Worm (Caenorhabditis elegans) whole organism, young adult: ENCODE data around the gene C09B9.4.
A peak's percentile ranks its signal among the peaks of the same experiment; 100 is the strongest.

ENCODE experiments used
- B0035.1 ChIP-seq: sonication (generic microtip); optimal IDR thresholded peaks from 2 replicates; lab custom pipeline; 2016; ENCODE audit warnings: missing genetic modification characterization, mild to moderate bottlenecking, missing compliant biosample characterization, missing genotype, missing genetic modification reagents
- B0336.3 ChIP-seq: fragments of 200-800 bp; sonication (Bioruptor generic); IDR thresholded peaks from 2 replicates; pipeline ENCODE4 v1.3.6; 2022; ENCODE audit warnings: missing genetic modification characterization, missing compliant biosample characterization
- D2030.7 ChIP-seq: fragments of 200-800 bp; sonication (Bioruptor generic); IDR thresholded peaks from 2 replicates; pipeline ENCODE4 v1.3.6; 2022; ENCODE audit warnings: missing genetic modification reagents, missing genetic modification characterization, missing compliant biosample characterization
- F22D6.2 ChIP-seq: sonication (generic microtip); optimal IDR thresholded peaks from 2 replicates; lab custom pipeline; 2016; ENCODE audit warnings: mild to moderate bottlenecking, missing genetic modification characterization, missing compliant biosample characterization
- F33H1.4 ChIP-seq: fragments of 200-800 bp; sonication (Bioruptor generic); IDR thresholded peaks from 2 replicates; pipeline ENCODE4 v1.3.6; 2022; ENCODE audit warnings: missing genetic modification reagents, missing genetic modification characterization, missing compliant biosample characterization
- F39B2.1 ChIP-seq: fragments of 200-800 bp; sonication (Bioruptor generic); IDR thresholded peaks from 2 replicates; pipeline ENCODE4 v1.3.6; 2022; ENCODE audit warnings: missing genetic modification reagents, missing genetic modification characterization, missing compliant biosample characterization
- Y53F4B.3 ChIP-seq: fragments of 200-800 bp; sonication (Bioruptor generic); IDR thresholded peaks from 2 replicates; pipeline ENCODE4 v1.3.6; 2022; ENCODE audit warnings: missing genetic modification reagents, missing genetic modification characterization, missing compliant biosample characterization
- Y56A3A.18 ChIP-seq: fragments of 200-800 bp; sonication (Bioruptor generic); IDR thresholded peaks from 2 replicates; pipeline ENCODE4 v1.3.6; 2022; ENCODE audit warnings: missing genetic modification reagents, missing genetic modification characterization, missing compliant biosample characterization
- Y67H2A.10 ChIP-seq: fragments of 200-800 bp; sonication (Bioruptor generic); conservative IDR thresholded peaks from 2 replicates; pipeline ENCODE4 v1.3.6; 2022; ENCODE audit warnings: missing genetic modification reagents, missing genetic modification characterization, missing compliant biosample characterization
- ZK185.1 ChIP-seq: sonication (generic microtip); optimal IDR thresholded peaks from 2 replicates; lab custom pipeline; 2016; ENCODE audit warnings: mild to moderate bottlenecking, missing genetic modification characterization, missing compliant biosample characterization; ENCODE audit not compliant: poor library complexity, severe bottlenecking
- akir-1 ChIP-seq: fragments of 200-800 bp; sonication (Bioruptor generic); optimal IDR thresholded peaks from 2 replicates; lab custom pipeline; 2018; ENCODE audit warnings: mild to moderate bottlenecking, missing genetic modification characterization, moderate library complexity, missing compliant biosample characterization
- cebp-2 ChIP-seq: fragments of 200-800 bp; sonication (Bioruptor generic); IDR thresholded peaks from 2 replicates; pipeline ENCODE4 v1.3.6; 2022; ENCODE audit warnings: missing genetic modification characterization, missing compliant biosample characterization
- die-1 ChIP-seq: sonication (generic microtip); optimal IDR thresholded peaks from 2 replicates; lab custom pipeline; 2016; ENCODE audit warnings: missing genotype, mild to moderate bottlenecking, missing genetic modification characterization, missing compliant biosample characterization
- egrh-3 ChIP-seq: fragments of 200-800 bp; sonication (Bioruptor generic); IDR thresholded peaks from 2 replicates; pipeline ENCODE4 v1.3.6; 2022; ENCODE audit warnings: missing genetic modification reagents, missing genetic modification characterization, missing compliant biosample characterization
- ekl-4 ChIP-seq: fragments of 200-800 bp; sonication (Bioruptor generic); IDR thresholded peaks from 2 replicates; pipeline ENCODE4 v1.3.6; 2022; ENCODE audit warnings: missing genetic modification reagents, missing genetic modification characterization, missing compliant biosample characterization
- fkh-3 ChIP-seq: sonication (generic microtip); optimal IDR thresholded peaks from 2 replicates; lab custom pipeline; 2016; ENCODE audit warnings: mild to moderate bottlenecking, missing genetic modification characterization, missing compliant biosample characterization
- gei-17 ChIP-seq: fragments of 200-800 bp; sonication (Bioruptor generic); optimal IDR thresholded peaks from 2 replicates; lab custom pipeline; 2018; ENCODE audit warnings: mild to moderate bottlenecking, missing genetic modification characterization, missing compliant biosample characterization
- hlh-12 ChIP-seq: sonication (generic microtip); optimal IDR thresholded peaks from 2 replicates; lab custom pipeline; 2016; ENCODE audit warnings: missing genetic modification characterization, missing compliant biosample characterization
- let-526 ChIP-seq: fragments of 200-800 bp; sonication (Bioruptor generic); IDR thresholded peaks from 2 replicates; pipeline ENCODE4 v1.3.6; 2022; ENCODE audit warnings: missing genetic modification reagents, missing genetic modification characterization, missing compliant biosample characterization
- lin-40 ChIP-seq: sonication (generic microtip); optimal IDR thresholded peaks from 2 replicates; lab custom pipeline; 2016; ENCODE audit warnings: missing genetic modification characterization, mild to moderate bottlenecking, missing compliant biosample characterization, missing genotype, missing genetic modification reagents
- madf-6 ChIP-seq: fragments of 200-800 bp; sonication (Bioruptor generic); IDR thresholded peaks from 2 replicates; pipeline ENCODE4 v1.3.6; 2022; ENCODE audit warnings: missing genetic modification reagents, missing genetic modification characterization, missing compliant biosample characterization
- madf-8 ChIP-seq: fragments of 200-800 bp; sonication (Bioruptor generic); conservative IDR thresholded peaks from 2 replicates; pipeline ENCODE4 v1.3.6; 2022; ENCODE audit warnings: missing genetic modification reagents, missing genetic modification characterization, missing compliant biosample characterization
- mcd-1 ChIP-seq: fragments of 200-800 bp; sonication (Bioruptor generic); IDR thresholded peaks from 2 replicates; pipeline ENCODE4 v1.3.6; 2022; ENCODE audit warnings: missing genetic modification reagents, missing genetic modification characterization, missing compliant biosample characterization
- mel-28 ChIP-seq: sonication (generic microtip); optimal IDR thresholded peaks from 2 replicates; lab custom pipeline; 2016; ENCODE audit warnings: borderline replicate concordance, mild to moderate bottlenecking, missing genetic modification characterization, missing compliant biosample characterization
- nfya-1 ChIP-seq: sonication (generic microtip); optimal IDR thresholded peaks from 2 replicates; lab custom pipeline; 2017; ENCODE audit warnings: antibody characterized with exemption, missing compliant biosample characterization, missing genetic modification characterization, borderline replicate concordance; ENCODE audit not compliant: insufficient read depth
- nfyb-1 ChIP-seq: fragments of 200-800 bp; sonication (Bioruptor generic); IDR thresholded peaks from 2 replicates; pipeline ENCODE4 v1.3.6; 2022; ENCODE audit warnings: missing genetic modification reagents, missing genetic modification characterization, missing compliant biosample characterization
- nhr-120 ChIP-seq: fragments of 200-800 bp; sonication (Bioruptor generic); IDR thresholded peaks from 2 replicates; pipeline ENCODE4 v1.3.6; 2022; ENCODE audit warnings: missing genetic modification characterization, missing compliant biosample characterization
- nhr-90 ChIP-seq: sonication (generic microtip); optimal IDR thresholded peaks from 2 replicates; lab custom pipeline; 2016; ENCODE audit warnings: missing genotype, mild to moderate bottlenecking, missing genetic modification characterization, missing compliant biosample characterization
- pha-4 ChIP-seq: fragments of 150-350 bp; sonication (generic microtip); optimal IDR thresholded peaks from 2 replicates; lab custom pipeline; 2014; ENCODE audit warnings: missing biosample characterization, missing genetic modification reagents, missing genetic modification characterization
- rec-8 ChIP-seq, 2 experiments: sonication (generic microtip); optimal IDR thresholded peaks; 2 replicates each; lab custom pipeline; 2016; ENCODE audit warnings: mild to moderate bottlenecking in 2 of 2, missing genetic modification characterization in 2 of 2, missing genetic modification reagents in 2 of 2, missing genotype in 2 of 2, missing biosample characterization in 1 of 2, missing compliant biosample characterization in 1 of 2, moderate library complexity in 1 of 2
- sea-2 ChIP-seq: fragments of 200-800 bp; sonication (Bioruptor generic); IDR thresholded peaks from 2 replicates; pipeline ENCODE4 v1.3.6; 2022; ENCODE audit warnings: missing genetic modification characterization, missing compliant biosample characterization
- snpc-4 ChIP-seq, 5 experiments: fragments of 150-350 bp in 1 of 5; sonication (generic microtip) in 4 of 5; optimal IDR thresholded peaks; 2 replicates each; lab custom pipeline; 2014 to 2018; ENCODE audit warnings: missing genetic modification characterization in 5 of 5, missing biosample characterization in 3 of 5, antibody characterized with exemption in 2 of 5, mild to moderate bottlenecking in 2 of 5, missing compliant biosample characterization in 2 of 5, missing genotype in 2 of 5, moderate library complexity in 2 of 5, missing genetic modification reagents in 1 of 5
- tlf-1 ChIP-seq: fragments of 200-800 bp; sonication (Bioruptor generic); optimal IDR thresholded peaks from 2 replicates; lab custom pipeline; 2018; ENCODE audit warnings: mild to moderate bottlenecking, missing genetic modification characterization, missing compliant biosample characterization
- unc-62 ChIP-seq: fragments of 150-350 bp; optimal IDR thresholded peaks from 2 replicates; lab custom pipeline; 2014; ENCODE audit warnings: missing biosample characterization, missing genetic modification reagents, missing genetic modification characterization
- zfh-2 ChIP-seq: fragments of 200-800 bp; sonication (Bioruptor generic); conservative IDR thresholded peaks from 2 replicates; pipeline ENCODE4 v1.3.6; 2022; ENCODE audit warnings: missing genetic modification reagents, missing genetic modification characterization, missing compliant biosample characterization
- ztf-3 ChIP-seq: fragments of 200-800 bp; sonication (Bioruptor generic); optimal IDR thresholded peaks from 2 replicates; lab custom pipeline; 2018; ENCODE audit warnings: mild to moderate bottlenecking, missing genetic modification characterization, missing compliant biosample characterization

C09B9.4 gene

ce11 chrIV:4996956-4997355, 36.2 kb downstream of the C09B9.4 start:
- TF ChIP-seq hlh-12 (tag; lab: Kevin White, UChicago) (no peak), Y53F4B.3 (GFP tag; lab: Robert Waterston, UW) (no peak), unc-62 (GFP tag; lab: Kevin White, UChicago) (no peak), tlf-1 (GFP tag; lab: Kevin White, UChicago) (no peak), akir-1 (no peak), ZK185.1 (tag; lab: Kevin White, UChicago) (no peak), nfya-1 (tag; lab: Kevin White, UChicago) (no peak), egrh-3 (GFP tag; lab: Robert Waterston, UW) (peak; percentile 86), gei-17 (no peak), Y67H2A.10 (GFP tag; lab: Robert Waterston, UW) (no peak), zfh-2 (peak; percentile 70), rec-8 (tag; optimal IDR thresholded peaks at IDR 0.05; lab: Kevin White, UChicago) (no peak), nhr-120 (GFP tag; lab: Robert Waterston, UW) (no peak), F33H1.4 (GFP tag; lab: Robert Waterston, UW) (no peak)
- TF ChIP-seq, all 124 proteins: peak for 2

- TF ChIP-seq madf-6 (GFP tag; lab: Robert Waterston, UW) (no peak), nhr-90 (tag; lab: Kevin White, UChicago) (no peak), sea-2 (no peak), F22D6.2 (tag; lab: Kevin White, UChicago) (no peak), madf-8 (no peak), B0035.1 (tag; lab: Kevin White, UChicago) (no peak), let-526 (no peak), fkh-3 (tag; lab: Kevin White, UChicago) (no peak), ekl-4 (GFP tag; lab: Robert Waterston, UW) (no peak), die-1 (no peak), Y56A3A.18 (GFP tag; lab: Robert Waterston, UW) (no peak), cebp-2 (GFP tag; lab: Robert Waterston, UW) (no peak), B0336.3 (GFP tag; lab: Robert Waterston, UW) (no peak), lin-40 (tag; lab: Kevin White, UChicago) (no peak), mel-28 (no peak), mcd-1 (GFP tag; lab: Robert Waterston, UW) (no peak), snpc-4 (GFP tag; optimal IDR thresholded peaks at IDR 0.05; lab: Kevin White, UChicago) (no peak), snpc-4 (tag; optimal IDR thresholded peaks at IDR 0.05; lab: Kevin White, UChicago) (no peak)
These were observed 37.3 kb downstream of the C09B9.4 start, which contains the start of gene ssq-2 for ce11 chrIV:4995842-4996241. ssq-2 (plus strand) TSS chrIV:4996142.

DNA sequence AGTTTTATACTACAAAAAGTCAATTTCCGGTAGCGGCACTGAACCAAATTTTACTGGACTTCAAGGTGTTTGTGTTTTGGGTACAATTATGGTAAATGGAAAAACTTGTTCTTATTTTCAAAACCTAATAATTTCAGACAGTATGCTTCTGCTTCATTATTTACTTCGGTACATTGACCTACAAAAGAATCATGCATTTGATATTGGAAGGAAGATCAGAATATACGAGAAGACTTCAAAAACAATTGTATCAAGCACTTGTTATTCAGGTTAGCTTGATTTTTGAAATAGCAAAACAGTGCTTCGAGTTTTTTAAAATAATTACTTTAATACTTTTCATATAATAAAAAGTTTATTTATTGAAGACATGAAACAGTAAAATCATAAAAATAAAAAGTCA, 40.0 kb downstream of the C09B9.4 start:
- no peak for TF ChIP-seq pha-4
- no peak for TF ChIP-seq F39B2.1 (GFP tag; lab: Robert Waterston, UW)
- TF ChIP-seq sea-2: no peak
- no peak for TF ChIP-seq fkh-3 (tag; lab: Kevin White, UChicago)
- no peak for TF ChIP-seq ztf-3 (GFP tag; lab: Kevin White, UChicago)
- TF ChIP-seq D2030.7: no peak

ce11 chrIV:4992089-4992488, 41.1 kb downstream of the C09B9.4 start, which contains the start of gene str-162:
str-162 (plus strand) TSS chrIV:4992389.
- TF ChIP-seq nfyb-1 (GFP tag; lab: Robert Waterston, UW) (no peak), ekl-4 (GFP tag; lab: Robert Waterston, UW) (no peak)
